Fruit fly (Drosophila melanogaster): Measurements from ENCODE around the gene CG11854.

CG11854 gene

DNA sequence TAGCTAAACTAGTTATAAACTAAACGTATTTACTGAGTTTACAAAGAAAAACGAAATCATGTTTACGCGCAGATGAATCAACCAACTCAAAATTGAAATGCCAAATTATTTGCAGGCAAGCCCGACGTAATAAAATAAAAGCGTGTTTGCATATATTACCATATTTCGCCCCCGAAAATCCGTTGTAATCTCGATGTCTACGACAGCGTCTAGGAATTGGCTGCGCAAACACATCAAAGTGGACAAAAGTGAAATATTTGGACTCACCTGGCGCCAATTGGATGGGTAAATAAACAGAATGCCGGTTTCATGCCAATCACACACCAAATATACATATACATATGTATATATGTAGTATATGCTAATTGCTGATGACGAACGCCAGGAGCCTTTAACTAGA lies 5.7 kb upstream of the CG11854 start:
- TF ChIP-seq CG34367 (tag; optimal IDR thresholded peaks at IDR 0.05) (no peak), EcR (GFP tag; optimal IDR thresholded peaks at IDR 0.05) (no peak), Pif1A (GFP tag; optimal IDR thresholded peaks at IDR 0.05) (no peak), CG9948 (tag; optimal IDR thresholded peaks at IDR 0.05) (no peak), gl (tag; optimal IDR thresholded peaks at IDR 0.05) (no peak), fd96Ca (GFP tag; IDR thresholded peaks at IDR 0.05) (no peak), CG10348 (GFP tag; IDR thresholded peaks at IDR 0.05) (no peak), CG4496 (GFP tag; IDR thresholded peaks at IDR 0.05) (no peak), CG17806 (tag; optimal IDR thresholded peaks at IDR 0.05) (no peak), CG8159 (tag; optimal IDR thresholded peaks at IDR 0.05) (no peak), CG12605 (GFP tag; IDR thresholded peaks at IDR 0.05) (no peak), Snoo (tag; optimal IDR thresholded peaks at IDR 0.05) (no peak)

- peak; percentile 81 for TF ChIP-seq EcR (GFP tag; optimal IDR thresholded peaks at IDR 0.05)
- no peak for TF ChIP-seq CG8301 (tag; optimal IDR thresholded peaks at IDR 0.05)
These were observed 4.5 kb upstream of the CG11854 start, which contains the start of gene Jhbp7 for dm6 chr3R:25237314-25237713. Jhbp7 (plus strand) TSS chr3R:25237614.

- TF ChIP-seq rn (GFP tag; IDR thresholded peaks at IDR 0.05) (no peak), EcR (GFP tag; optimal IDR thresholded peaks at IDR 0.05) (peak; percentile 94), CG9948 (tag; optimal IDR thresholded peaks at IDR 0.05) (peak; percentile 33), CG17806 (tag; optimal IDR thresholded peaks at IDR 0.05) (peak; percentile 3), gl (tag; optimal IDR thresholded peaks at IDR 0.05) (no peak), CG15710 (tag; optimal IDR thresholded peaks at IDR 0.05) (peak; percentile 22), CG8159 (tag; optimal IDR thresholded peaks at IDR 0.05) (peak; percentile 60), CG34367 (tag; optimal IDR thresholded peaks at IDR 0.05) (peak; percentile 11), Pif1B (GFP tag; optimal IDR thresholded peaks at IDR 0.05) (no peak)
These were observed 2.8 kb upstream of the CG11854 start for dm6 chr3R:25238771-25239700.

DNA sequence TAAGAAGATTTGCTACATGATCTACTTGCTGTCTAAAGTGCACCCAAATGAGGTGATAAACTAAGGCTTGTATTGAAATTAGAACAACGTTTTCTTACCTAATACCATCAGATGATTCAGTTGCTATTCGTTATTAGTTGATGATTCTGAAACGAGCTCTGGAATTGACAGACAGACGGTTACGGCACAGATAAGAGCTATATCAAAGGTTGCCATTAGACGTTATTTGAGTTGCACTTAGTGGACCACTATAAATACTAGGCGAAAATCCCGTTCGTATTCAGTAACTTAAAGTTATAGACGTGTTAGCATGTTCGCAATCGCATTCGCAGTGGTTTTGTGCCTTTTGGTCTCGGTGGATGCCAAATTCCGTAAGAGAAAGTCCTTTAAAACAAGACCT lies 1.9 kb upstream of the CG11854 start, which contains the start of gene to:
Gene to (plus strand): TSS at position 301 of the 400 bp plus-strand sequence.
- TF ChIP-seq Snoo (tag; optimal IDR thresholded peaks at IDR 0.05) (no peak), CG4496 (GFP tag; IDR thresholded peaks at IDR 0.05) (no peak), CG10348 (GFP tag; IDR thresholded peaks at IDR 0.05) (no peak)

- TF ChIP-seq Pif1B (GFP tag; optimal IDR thresholded peaks at IDR 0.05), result no peak
- TF ChIP-seq CG4496 (GFP tag; IDR thresholded peaks at IDR 0.05), result no peak
- peak; percentile 81 for TF ChIP-seq EcR (GFP tag; optimal IDR thresholded peaks at IDR 0.05)
- no peak for TF ChIP-seq Ets98B (GFP tag; IDR thresholded peaks at IDR 0.05)
These were observed 3.4 kb downstream of the CG11854 start, which contains the start of gene bam for dm6 chr3R:25245052-25245813. bam (minus strand) TSS chr3R:25245109.

- TF ChIP-seq CG15710 (tag; optimal IDR thresholded peaks at IDR 0.05) (peak; percentile 90), CG32121 (GFP tag; IDR thresholded peaks at IDR 0.05) (peak; percentile 67), D1 (tag; optimal IDR thresholded peaks at IDR 0.05) (no peak), CG10348 (GFP tag; IDR thresholded peaks at IDR 0.05) (peak; percentile 32; the same call in 1 of the 2 replicates), CG12605 (GFP tag; IDR thresholded peaks at IDR 0.05) (peak; percentile 89), EcR (GFP tag; optimal IDR thresholded peaks at IDR 0.05) (no peak), CG8301 (tag; optimal IDR thresholded peaks at IDR 0.05) (no peak), CG9948 (tag; optimal IDR thresholded peaks at IDR 0.05) (peak; percentile 67), Pif1A (GFP tag; optimal IDR thresholded peaks at IDR 0.05) (peak; percentile 92), CG13204 (GFP tag; optimal IDR thresholded peaks at IDR 0.05) (no peak), CG34367 (tag; optimal IDR thresholded peaks at IDR 0.05) (peak; percentile 91), CG8159 (tag; optimal IDR thresholded peaks at IDR 0.05) (peak; percentile 81), Pif1B (GFP tag; optimal IDR thresholded peaks at IDR 0.05) (no peak), rn (GFP tag; IDR thresholded peaks at IDR 0.05) (peak; percentile 87), CG17806 (tag; optimal IDR thresholded peaks at IDR 0.05) (peak; percentile 71), gl (tag; optimal IDR thresholded peaks at IDR 0.05) (peak; percentile 80), Snoo (tag; optimal IDR thresholded peaks at IDR 0.05) (peak; percentile 98), CG14655 (GFP tag; optimal IDR thresholded peaks at IDR 0.05) (no peak), fd96Ca (GFP tag; IDR thresholded peaks at IDR 0.05) (no peak; the same call in 1 of the 3 replicates), CG4496 (GFP tag; IDR thresholded peaks at IDR 0.05) (peak; percentile 97), Ets98B (GFP tag; IDR thresholded peaks at IDR 0.05) (peak; percentile 86)
These were observed 5.6 kb downstream of the CG11854 start, which contains the start of the genes RpS27 and Nup37 for dm6 chr3R:25247379-25247869. RpS27 (minus strand) TSS chr3R:25247514. Nup37 (plus strand) TSS chr3R:25247658.

Measured in whole organism, pupa.